Worm (Caenorhabditis elegans): ENCODE data around the gene dsh-1.

DNA sequence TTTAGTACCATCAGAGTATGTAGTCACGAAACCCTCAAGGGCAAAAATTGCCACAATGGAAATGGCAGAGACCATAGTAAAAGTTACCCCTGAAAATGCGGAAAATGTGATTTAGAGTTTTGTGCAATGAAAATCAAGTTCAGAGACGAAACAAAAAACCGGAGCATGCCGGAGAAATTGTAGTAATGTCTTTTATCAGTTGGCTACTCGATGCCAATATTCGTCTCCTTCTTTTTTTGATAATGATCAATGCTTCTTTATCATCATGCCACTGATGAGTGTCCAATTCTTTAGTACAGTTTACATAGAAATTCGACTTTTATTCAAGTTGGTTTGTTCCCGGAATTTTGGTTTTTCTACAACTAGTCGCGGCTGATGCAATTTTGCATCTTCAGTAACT lies 10.6 kb upstream of the dsh-1 start, which contains the start of gene pho-1:
- TF ChIP-seq mep-1 (tag; optimal IDR thresholded peaks at IDR 0.05): no peak
- no peak for TF ChIP-seq nhr-237 (tag; optimal IDR thresholded peaks at IDR 0.05)
- TF ChIP-seq unc-62 (GFP tag; optimal IDR thresholded peaks at IDR 0.05): no peak
- TF ChIP-seq hlh-1 (tag; optimal IDR thresholded peaks at IDR 0.05): no peak
- TF ChIP-seq mls-2 (tag; optimal IDR thresholded peaks at IDR 0.05): no peak
- TF ChIP-seq ztf-11 (tag; optimal IDR thresholded peaks at IDR 0.05): no peak
- no peak for TF ChIP-seq lin-32 (GFP tag; optimal IDR thresholded peaks at IDR 0.05)
- TF ChIP-seq sptf-1 (tag; optimal IDR thresholded peaks at IDR 0.05): no peak
- no peak for TF ChIP-seq pha-4 (tag; optimal IDR thresholded peaks at IDR 0.05)
- no peak for TF ChIP-seq snpc-4 (tag; optimal IDR thresholded peaks at IDR 0.05)
- TF ChIP-seq bed-3 (GFP tag; optimal IDR thresholded peaks at IDR 0.05): no peak
